Worm (Caenorhabditis elegans) whole organism, L2 larva: ENCODE results near the gene asg-2.

Source experiments
- ama-1 ChIP-seq: fragments of 150-350 bp; optimal IDR thresholded peaks from 2 replicates; lab custom pipeline; 2018; ENCODE audit warnings: inconsistent platforms
- egl-27 ChIP-seq: sonication (generic microtip); optimal IDR thresholded peaks from 3 replicates; lab custom pipeline; 2017; ENCODE audit warnings: missing biosample characterization, missing genetic modification reagents, missing genetic modification characterization
- lsy-2 ChIP-seq, 2 experiments: fragments of 150-350 bp in 1 of 2; sonication (generic microtip) in 1 of 2; optimal IDR thresholded peaks; 2 replicates each; lab custom pipeline; 2014 to 2017; ENCODE audit warnings: missing biosample characterization in 2 of 2, missing genetic modification characterization in 2 of 2
- sma-9 ChIP-seq, 2 experiments: fragments of 150-350 bp in 1 of 2; sonication (generic microtip) in 1 of 2; optimal IDR thresholded peaks; 2 replicates each; lab custom pipeline; 2014 to 2016; ENCODE audit warnings: missing genetic modification characterization in 2 of 2, mild to moderate bottlenecking in 1 of 2, missing biosample characterization in 1 of 2, missing compliant biosample characterization in 1 of 2, missing genetic modification reagents in 1 of 2, moderate library complexity in 1 of 2
- snpc-4 ChIP-seq: fragments of 150-350 bp; optimal IDR thresholded peaks from 2 replicates; lab custom pipeline; 2014; ENCODE audit warnings: missing biosample characterization, missing genetic modification characterization
- ztf-11 ChIP-seq: sonication (generic microtip); optimal IDR thresholded peaks from 2 replicates; lab custom pipeline; 2017; ENCODE audit warnings: missing biosample characterization, missing genetic modification characterization

DNA sequence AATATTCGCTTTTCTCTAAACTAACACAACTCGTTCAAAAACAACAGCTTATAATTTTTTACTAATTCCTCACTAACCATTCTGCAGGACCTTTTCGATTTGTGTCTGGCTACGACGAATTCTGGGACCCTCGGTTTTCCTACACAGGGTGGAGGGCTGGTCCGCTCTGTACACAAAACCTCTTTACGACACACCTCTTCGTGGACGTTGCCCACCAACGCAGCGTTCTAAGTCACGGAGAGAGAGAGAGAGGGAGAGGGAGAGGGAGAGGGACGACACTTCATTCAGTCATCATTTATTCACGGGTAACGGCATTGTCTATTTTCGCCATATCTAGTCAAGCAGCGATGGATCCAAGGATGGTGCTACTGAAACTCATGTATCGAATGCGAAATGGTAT, 34.6 kb upstream of the asg-2 start, which contains the start of gene atg-2:
- TF ChIP-seq sma-9 (GFP tag; optimal IDR thresholded peaks at IDR 0.05; lab: Kevin White, UChicago): no peak
- no peak for TF ChIP-seq sma-9 (tag; optimal IDR thresholded peaks at IDR 0.05; lab: Kevin White, UChicago)
- TF ChIP-seq lsy-2 (tag; optimal IDR thresholded peaks at IDR 0.05; lab: Kevin White, UChicago): no peak
- no peak for TF ChIP-seq snpc-4
- TF ChIP-seq ama-1: no peak
- TF ChIP-seq ztf-11: no peak
- TF ChIP-seq egl-27 (tag; lab: Kevin White, UChicago): no peak
